Worm (Caenorhabditis elegans) whole organism, late embryonic: Measurements from ENCODE around the gene C48B4.10.

ENCODE experiments used
- K09A11.1 ChIP-seq: sonication (generic microtip); optimal IDR thresholded peaks from 2 replicates; lab custom pipeline; 2017; ENCODE audit warnings: antibody characterized with exemption, mild to moderate bottlenecking, missing genetic modification characterization, missing compliant biosample characterization; ENCODE audit not compliant: insufficient read depth
- ama-1 ChIP-seq: fragments of 150-350 bp; optimal IDR thresholded peaks from 2 replicates; lab custom pipeline; 2014
- fkh-10 ChIP-seq: fragments of 150-350 bp; optimal IDR thresholded peaks from 2 replicates; lab custom pipeline; 2014; ENCODE audit warnings: missing biosample characterization, missing genetic modification reagents, missing genetic modification characterization
- pha-4 ChIP-seq: fragments of 150-350 bp; optimal IDR thresholded peaks from 2 replicates; lab custom pipeline; 2018; ENCODE audit warnings: missing biosample characterization, missing genetic modification reagents, missing genetic modification characterization
- pqm-1 ChIP-seq: sonication (generic microtip); optimal IDR thresholded peaks from 2 replicates; lab custom pipeline; 2016; ENCODE audit warnings: missing genetic modification characterization, missing compliant biosample characterization

DNA sequence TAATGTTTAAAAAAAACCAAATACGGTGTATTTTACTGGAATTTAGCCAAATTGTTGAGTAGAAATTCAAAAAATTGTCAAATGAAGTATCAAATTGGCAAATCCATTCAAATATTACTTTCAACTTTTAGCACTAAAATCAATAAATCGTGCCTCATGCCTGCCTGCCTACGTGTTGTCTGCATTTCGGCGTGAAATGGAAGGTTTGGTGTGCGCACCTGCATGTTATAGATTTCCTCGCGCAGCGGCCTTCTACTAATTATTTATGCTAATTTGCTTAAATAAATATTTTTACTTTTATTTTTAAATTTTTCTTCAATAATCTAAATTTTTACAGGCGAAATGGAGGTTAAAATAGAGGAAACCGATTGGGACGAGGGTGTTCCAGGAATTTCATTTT lies 35.5 kb downstream of the C48B4.10 start, which contains the start of gene ZK1098.2:
- no peak for TF ChIP-seq fkh-10 (GFP tag; lab: Kevin White, UChicago)
- no peak for TF ChIP-seq pqm-1
- no peak for TF ChIP-seq ama-1
- TF ChIP-seq pha-4 (tag; lab: Kevin White, UChicago), result no peak
- TF ChIP-seq K09A11.1 (tag; lab: Kevin White, UChicago), result no peak
